Fruit fly (Drosophila melanogaster): ENCODE data around the gene CG31142.

Gene CG31142

dm6 chr3R:23939921-23940839 lies 11.1 kb downstream of the CG31142 start (continued):
- TF ChIP-seq Eip74EF (GFP tag; optimal IDR thresholded peaks at IDR 0.05) (peak in 1 of 2 experiments; percentile 71), CG10366 (GFP tag; IDR thresholded peaks at IDR 0.05) (peak; percentile 62), CG42726 (GFP tag; IDR thresholded peaks at IDR 0.05; ENCODE audit: partially characterized antibody) (no peak), Oli (tag; optimal IDR thresholded peaks at IDR 0.05) (peak; percentile 45), pfk (GFP tag; optimal IDR thresholded peaks at IDR 0.05) (peak; percentile 77), abd-A (tag; optimal IDR thresholded peaks at IDR 0.05) (no peak), scrt (GFP tag; optimal IDR thresholded peaks at IDR 0.05) (peak; percentile 61), lola (GFP tag; optimal IDR thresholded peaks at IDR 0.05) (peak in 1 of 3 experiments; percentile 82), Six4 (GFP tag; optimal IDR thresholded peaks at IDR 0.05) (peak; percentile 68), CG2116 (GFP tag; optimal IDR thresholded peaks at IDR 0.05) (peak; percentile 50), CG7928 (GFP tag; optimal IDR thresholded peaks at IDR 0.05) (peak; percentile 51), schlank (tag; optimal IDR thresholded peaks at IDR 0.05) (peak; percentile 80), CG11085 (GFP tag; IDR thresholded peaks at IDR 0.05) (peak; percentile 48; the same call in 1 of the 2 replicates), cwo (GFP tag; optimal IDR thresholded peaks at IDR 0.05) (peak; percentile 40), CG16813 (GFP tag; IDR thresholded peaks at IDR 0.05; ENCODE audit: partially characterized antibody) (no peak), Gsc (GFP tag; IDR thresholded peaks at IDR 0.05) (no peak), CG31224 (GFP tag; IDR thresholded peaks at IDR 0.05) (no peak), CG4282 (GFP tag; optimal IDR thresholded peaks at IDR 0.05) (no peak), CG4617 (GFP tag; optimal IDR thresholded peaks at IDR 0.05; ENCODE audit: borderline replicate concordance) (peak; percentile 15), CG15269 (tag; optimal IDR thresholded peaks at IDR 0.05) (peak; percentile 64), gsb-n (tag; optimal IDR thresholded peaks at IDR 0.05) (peak; percentile 87), fu2 (GFP tag; optimal IDR thresholded peaks at IDR 0.05) (peak; percentile 4), ac (GFP tag; optimal IDR thresholded peaks at IDR 0.05) (peak; percentile 86), CG34376 (GFP tag; optimal IDR thresholded peaks at IDR 0.05) (peak; percentile 72), dan (GFP tag; IDR thresholded peaks at IDR 0.05) (no peak), Asciz (GFP tag; optimal IDR thresholded peaks at IDR 0.05) (peak; percentile 97), CG18599 (GFP tag; optimal IDR thresholded peaks at IDR 0.05) (peak; percentile 83), dysf (GFP tag; IDR thresholded peaks at IDR 0.05) (peak; percentile 41; the same call in 1 of the 3 replicates), NfI (GFP tag; optimal IDR thresholded peaks at IDR 0.05) (peak; percentile 50), CG6854 (GFP tag; optimal IDR thresholded peaks at IDR 0.05) (peak; percentile 76), CG1602 (GFP tag; optimal IDR thresholded peaks at IDR 0.05) (peak; percentile 84), CG30431 (GFP tag; optimal IDR thresholded peaks at IDR 0.05) (peak; percentile 37), CG2875 (GFP tag; optimal IDR thresholded peaks at IDR 0.05) (peak; percentile 97), pho (GFP tag; optimal IDR thresholded peaks at IDR 0.05) (peak; percentile 9), CG31365 (tag; optimal IDR thresholded peaks at IDR 0.05) (peak; percentile 76), Sry-β (GFP tag; optimal IDR thresholded peaks at IDR 0.05) (peak; percentile 64), chm (GFP tag; IDR thresholded peaks at IDR 0.05) (peak; percentile 86; the same call in 1 of the 2 replicates), CG1647 (GFP tag; optimal IDR thresholded peaks at IDR 0.05) (peak; percentile 78), CG7786 (GFP tag; optimal IDR thresholded peaks at IDR 0.05) (peak; percentile 24), fd102C (GFP tag; optimal IDR thresholded peaks at IDR 0.05) (peak; percentile 88), Doc3 (GFP tag; IDR thresholded peaks at IDR 0.05; ENCODE audit: partially characterized antibody) (no peak), CG12104 (GFP tag; optimal IDR thresholded peaks at IDR 0.05) (peak; percentile 76), CG7745 (tag; optimal IDR thresholded peaks at IDR 0.05) (peak; percentile 87), Xrp1 (GFP tag; IDR thresholded peaks at IDR 0.05) (peak; percentile 95), CG4820 (GFP tag; optimal IDR thresholded peaks at IDR 0.05) (peak; percentile 60), gro (GFP tag; optimal IDR thresholded peaks at IDR 0.05) (no peak), cad (GFP tag; optimal IDR thresholded peaks at IDR 0.05) (no peak)

All from whole organism, embryonic.